Worm (Caenorhabditis elegans) whole organism, midembryonic: ENCODE results near the gene sdz-36.

Experiments used
- flt-1 ChIP-seq: fragments of 200-800 bp; sonication (Bioruptor generic); IDR thresholded peaks from 2 replicates; pipeline ENCODE4 v1.3.6; 2022; ENCODE audit warnings: missing genetic modification characterization, missing compliant biosample characterization
- klf-2 ChIP-seq: fragments of 200-800 bp; sonication (Bioruptor generic); conservative IDR thresholded peaks from 2 replicates; pipeline ENCODE4 v1.3.6; 2022; ENCODE audit warnings: missing genetic modification reagents, missing genetic modification characterization, missing compliant biosample characterization
- med-1 ChIP-seq: sonication (generic microtip); optimal IDR thresholded peaks from 2 replicates; lab custom pipeline; 2017; ENCODE audit warnings: missing genetic modification characterization, mild to moderate bottlenecking, missing compliant biosample characterization, antibody characterized with exemption, missing genetic modification reagents; ENCODE audit not compliant: insufficient read depth
- ref-1 ChIP-seq: fragments of 200-800 bp; sonication (Bioruptor generic); conservative IDR thresholded peaks from 2 replicates; pipeline ENCODE4 v1.3.6; 2022; ENCODE audit warnings: missing genetic modification reagents, missing genetic modification characterization, missing compliant biosample characterization
- tab-1 ChIP-seq: fragments of 200-800 bp; sonication (Bioruptor generic); IDR thresholded peaks from 2 replicates; pipeline ENCODE4 v1.3.6; 2022; ENCODE audit warnings: missing genetic modification characterization, missing compliant biosample characterization
- ztf-23 ChIP-seq: fragments of 200-800 bp; sonication (Bioruptor generic); IDR thresholded peaks from 2 replicates; pipeline ENCODE4 v1.3.6; 2022; ENCODE audit warnings: missing genetic modification reagents, missing genetic modification characterization, missing compliant biosample characterization

ce11 chrIV:9659999-9660398 lies 30.7 kb upstream of the sdz-36 start:
- TF ChIP-seq med-1 (GFP tag; lab: Kevin White, UChicago) (no peak), flt-1 (GFP tag; lab: Robert Waterston, UW) (no peak), tab-1 (GFP tag; lab: Robert Waterston, UW) (no peak), ztf-23 (GFP tag; lab: Robert Waterston, UW) (no peak), klf-2 (no peak), ref-1 (no peak)
